Worm (Caenorhabditis elegans) whole organism, young adult: Measurements from ENCODE around the gene C36E8.6.
A peak's percentile ranks its signal among the peaks of the same experiment; 100 is the strongest.

Experiments used
- B0035.1 ChIP-seq: sonication (generic microtip); optimal IDR thresholded peaks from 2 replicates; lab custom pipeline; 2016; ENCODE audit warnings: missing genetic modification characterization, mild to moderate bottlenecking, missing compliant biosample characterization, missing genotype, missing genetic modification reagents
- B0336.3 ChIP-seq: fragments of 200-800 bp; sonication (Bioruptor generic); IDR thresholded peaks from 2 replicates; pipeline ENCODE4 v1.3.6; 2022; ENCODE audit warnings: missing genetic modification characterization, missing compliant biosample characterization
- D2030.7 ChIP-seq: fragments of 200-800 bp; sonication (Bioruptor generic); IDR thresholded peaks from 2 replicates; pipeline ENCODE4 v1.3.6; 2022; ENCODE audit warnings: missing genetic modification reagents, missing genetic modification characterization, missing compliant biosample characterization
- F22D6.2 ChIP-seq: sonication (generic microtip); optimal IDR thresholded peaks from 2 replicates; lab custom pipeline; 2016; ENCODE audit warnings: mild to moderate bottlenecking, missing genetic modification characterization, missing compliant biosample characterization
- F37B4.10 ChIP-seq: fragments of 200-800 bp; sonication (Bioruptor generic); IDR thresholded peaks from 2 replicates; pipeline ENCODE4 v1.3.6; 2022; ENCODE audit warnings: missing genetic modification characterization, missing compliant biosample characterization
- F49E8.2 ChIP-seq: sonication (generic microtip); optimal IDR thresholded peaks from 3 replicates; lab custom pipeline; 2017; ENCODE audit warnings: missing genetic modification characterization, mild to moderate bottlenecking, missing compliant biosample characterization, antibody characterized with exemption, moderate library complexity; ENCODE audit not compliant: insufficient read depth
- K11D2.4 ChIP-seq: fragments of 200-800 bp; sonication (Bioruptor generic); IDR thresholded peaks from 2 replicates; pipeline ENCODE4 v1.3.6; 2022; ENCODE audit warnings: missing genetic modification reagents, missing genetic modification characterization, missing compliant biosample characterization
- Y56A3A.18 ChIP-seq: fragments of 200-800 bp; sonication (Bioruptor generic); IDR thresholded peaks from 2 replicates; pipeline ENCODE4 v1.3.6; 2022; ENCODE audit warnings: missing genetic modification reagents, missing genetic modification characterization, missing compliant biosample characterization
- aptf-3 ChIP-seq: fragments of 200-800 bp; sonication (Bioruptor generic); IDR thresholded peaks from 2 replicates; pipeline ENCODE4 v1.3.6; 2022; ENCODE audit warnings: missing genetic modification characterization, missing compliant biosample characterization
- atf-7 ChIP-seq: sonication (generic microtip); optimal IDR thresholded peaks from 2 replicates; lab custom pipeline; 2017; ENCODE audit warnings: mild to moderate bottlenecking, missing genetic modification characterization, missing compliant biosample characterization
- attf-5 ChIP-seq: fragments of 200-800 bp; sonication (Bioruptor generic); optimal IDR thresholded peaks from 2 replicates; lab custom pipeline; 2018; ENCODE audit warnings: mild to moderate bottlenecking, missing genetic modification characterization, missing compliant biosample characterization
- attf-6 ChIP-seq: fragments of 200-800 bp; sonication (Bioruptor generic); IDR thresholded peaks from 2 replicates; pipeline ENCODE4 v1.3.6; 2022; ENCODE audit warnings: missing genetic modification reagents, missing genetic modification characterization, missing compliant biosample characterization
- bed-1 ChIP-seq: fragments of 200-800 bp; sonication (Bioruptor generic); IDR thresholded peaks from 2 replicates; pipeline ENCODE4 v1.3.6; 2022; ENCODE audit warnings: missing genetic modification reagents, missing genetic modification characterization, missing compliant biosample characterization
- cebp-1 ChIP-seq, 2 experiments: fragments of 200-800 bp in 1 of 2; sonication (Bioruptor generic) in 1 of 2; sonication (generic microtip) in 1 of 2; IDR thresholded peaks in 1 of 2; optimal IDR thresholded peaks in 1 of 2; 2 replicates each; pipeline versions ENCODE4 v1.3.6 to Lab custom; 2017 to 2022; ENCODE audit warnings: missing compliant biosample characterization in 2 of 2, missing genetic modification characterization in 2 of 2, mild to moderate bottlenecking in 1 of 2, missing genetic modification reagents in 1 of 2, moderate library complexity in 1 of 2
- ceh-100 ChIP-seq: fragments of 200-800 bp; sonication (Bioruptor generic); IDR thresholded peaks from 2 replicates; pipeline ENCODE4 v1.3.6; 2022; ENCODE audit warnings: missing genetic modification reagents, missing genetic modification characterization, missing compliant biosample characterization
- ceh-58 ChIP-seq: fragments of 200-800 bp; sonication (Bioruptor generic); IDR thresholded peaks from 2 replicates; pipeline ENCODE4 v1.3.6; 2022; ENCODE audit warnings: missing genetic modification characterization, missing compliant biosample characterization
- ceh-79 ChIP-seq: sonication (generic microtip); optimal IDR thresholded peaks from 2 replicates; lab custom pipeline; 2017; ENCODE audit warnings: mild to moderate bottlenecking, missing genetic modification characterization, missing compliant biosample characterization
- dox-1 ChIP-seq: fragments of 200-800 bp; sonication (Bioruptor generic); IDR thresholded peaks from 2 replicates; pipeline ENCODE4 v1.3.6; 2022; ENCODE audit warnings: missing genetic modification reagents, missing genetic modification characterization, missing compliant biosample characterization
- efl-1 ChIP-seq: fragments of 150-350 bp; optimal IDR thresholded peaks from 2 replicates; lab custom pipeline; 2014; ENCODE audit warnings: missing biosample characterization, missing genetic modification reagents, missing genetic modification characterization
- gei-17 ChIP-seq: fragments of 200-800 bp; sonication (Bioruptor generic); optimal IDR thresholded peaks from 2 replicates; lab custom pipeline; 2018; ENCODE audit warnings: mild to moderate bottlenecking, missing genetic modification characterization, missing compliant biosample characterization
- hmg-1.2 ChIP-seq: fragments of 200-800 bp; sonication (Bioruptor generic); IDR thresholded peaks from 2 replicates; pipeline ENCODE4 v1.3.6; 2022; ENCODE audit warnings: missing genetic modification reagents, missing genetic modification characterization, missing compliant biosample characterization
- let-607 ChIP-seq, 2 experiments: fragments of 200-800 bp in 1 of 2; sonication (Bioruptor generic) in 1 of 2; sonication (generic microtip) in 1 of 2; optimal IDR thresholded peaks; 2 replicates each; lab custom pipeline; 2016 to 2018; ENCODE audit warnings: mild to moderate bottlenecking in 2 of 2, missing compliant biosample characterization in 2 of 2, missing genetic modification characterization in 2 of 2, moderate library complexity in 2 of 2, missing genotype in 1 of 2
- lin-54 ChIP-seq: fragments of 200-800 bp; sonication (Bioruptor generic); optimal IDR thresholded peaks from 2 replicates; lab custom pipeline; 2018; ENCODE audit warnings: mild to moderate bottlenecking, missing genetic modification characterization, missing compliant biosample characterization
- lsl-1 ChIP-seq: fragments of 200-800 bp; sonication (Bioruptor generic); optimal IDR thresholded peaks from 2 replicates; lab custom pipeline; 2018; ENCODE audit warnings: mild to moderate bottlenecking, missing genetic modification characterization, moderate library complexity, missing compliant biosample characterization
- lsy-27 ChIP-seq: sonication (generic microtip); optimal IDR thresholded peaks from 2 replicates; lab custom pipeline; 2017; ENCODE audit warnings: missing genetic modification characterization, mild to moderate bottlenecking, missing compliant biosample characterization, antibody characterized with exemption, missing genotype, borderline replicate concordance; ENCODE audit not compliant: insufficient read depth
- madf-6 ChIP-seq: fragments of 200-800 bp; sonication (Bioruptor generic); IDR thresholded peaks from 2 replicates; pipeline ENCODE4 v1.3.6; 2022; ENCODE audit warnings: missing genetic modification reagents, missing genetic modification characterization, missing compliant biosample characterization
- madf-8 ChIP-seq: fragments of 200-800 bp; sonication (Bioruptor generic); conservative IDR thresholded peaks from 2 replicates; pipeline ENCODE4 v1.3.6; 2022; ENCODE audit warnings: missing genetic modification reagents, missing genetic modification characterization, missing compliant biosample characterization
- mcd-1 ChIP-seq: fragments of 200-800 bp; sonication (Bioruptor generic); IDR thresholded peaks from 2 replicates; pipeline ENCODE4 v1.3.6; 2022; ENCODE audit warnings: missing genetic modification reagents, missing genetic modification characterization, missing compliant biosample characterization
- nfya-1 ChIP-seq: sonication (generic microtip); optimal IDR thresholded peaks from 2 replicates; lab custom pipeline; 2017; ENCODE audit warnings: antibody characterized with exemption, missing compliant biosample characterization, missing genetic modification characterization, borderline replicate concordance; ENCODE audit not compliant: insufficient read depth
- nfyb-1 ChIP-seq: fragments of 200-800 bp; sonication (Bioruptor generic); IDR thresholded peaks from 2 replicates; pipeline ENCODE4 v1.3.6; 2022; ENCODE audit warnings: missing genetic modification reagents, missing genetic modification characterization, missing compliant biosample characterization
- nhr-80 ChIP-seq: sonication (generic microtip); optimal IDR thresholded peaks from 2 replicates; lab custom pipeline; 2016; ENCODE audit warnings: missing genetic modification characterization, missing compliant biosample characterization
- pbrm-1 ChIP-seq: fragments of 200-800 bp; sonication (Bioruptor generic); IDR thresholded peaks from 2 replicates; pipeline ENCODE4 v1.3.6; 2022; ENCODE audit warnings: missing genetic modification reagents, missing genetic modification characterization, missing compliant biosample characterization
- sdz-38 ChIP-seq: sonication (generic microtip); optimal IDR thresholded peaks from 2 replicates; lab custom pipeline; 2016; ENCODE audit warnings: missing genotype, missing genetic modification characterization, missing compliant biosample characterization
- snpc-3.4 ChIP-seq: sonication (generic microtip); optimal IDR thresholded peaks from 2 replicates; lab custom pipeline; 2017; ENCODE audit warnings: missing genetic modification characterization, mild to moderate bottlenecking, missing compliant biosample characterization, antibody characterized with exemption, moderate library complexity, missing genotype, missing genetic modification reagents
- snpc-4 ChIP-seq, 5 experiments: fragments of 150-350 bp in 1 of 5; sonication (generic microtip) in 4 of 5; optimal IDR thresholded peaks; 2 replicates each; lab custom pipeline; 2014 to 2018; ENCODE audit warnings: missing genetic modification characterization in 5 of 5, missing biosample characterization in 3 of 5, antibody characterized with exemption in 2 of 5, mild to moderate bottlenecking in 2 of 5, missing compliant biosample characterization in 2 of 5, missing genotype in 2 of 5, moderate library complexity in 2 of 5, missing genetic modification reagents in 1 of 5
- somi-1 ChIP-seq: fragments of 200-800 bp; sonication (Bioruptor generic); optimal IDR thresholded peaks from 2 replicates; lab custom pipeline; 2018; ENCODE audit warnings: mild to moderate bottlenecking, missing genetic modification characterization, missing compliant biosample characterization
- tbp1 ChIP-seq: fragments of 200-800 bp; sonication (Bioruptor generic); optimal IDR thresholded peaks from 2 replicates; lab custom pipeline; 2018; ENCODE audit warnings: mild to moderate bottlenecking, missing genetic modification characterization, missing compliant biosample characterization
- zfh-2 ChIP-seq: fragments of 200-800 bp; sonication (Bioruptor generic); conservative IDR thresholded peaks from 2 replicates; pipeline ENCODE4 v1.3.6; 2022; ENCODE audit warnings: missing genetic modification reagents, missing genetic modification characterization, missing compliant biosample characterization
- ztf-26 ChIP-seq: sonication (generic microtip); optimal IDR thresholded peaks from 2 replicates; lab custom pipeline; 2017; ENCODE audit warnings: missing genetic modification characterization, missing compliant biosample characterization
- ztf-3 ChIP-seq: fragments of 200-800 bp; sonication (Bioruptor generic); optimal IDR thresholded peaks from 2 replicates; lab custom pipeline; 2018; ENCODE audit warnings: mild to moderate bottlenecking, missing genetic modification characterization, missing compliant biosample characterization
- ztf-6 ChIP-seq: fragments of 200-800 bp; sonication (Bioruptor generic); IDR thresholded peaks from 2 replicates; pipeline ENCODE4 v1.3.6; 2022; ENCODE audit warnings: missing genetic modification reagents, missing genetic modification characterization, missing compliant biosample characterization

Gene C36E8.6

ce11 chrIII:3976992-3977391 is 10.9 kb upstream of the C36E8.6 start (continued):
- peak; percentile 10 for TF ChIP-seq nhr-80 (tag; lab: Kevin White, UChicago)
- TF ChIP-seq B0035.1 (tag; lab: Kevin White, UChicago), result no peak
- TF ChIP-seq aptf-3 (GFP tag; lab: Robert Waterston, UW), result no peak
- no peak for TF ChIP-seq ztf-6 (GFP tag; lab: Robert Waterston, UW)
- TF ChIP-seq lsl-1 (GFP tag; lab: Kevin White, UChicago), result no peak
- TF ChIP-seq ceh-79 (tag; lab: Kevin White, UChicago), result no peak
- TF ChIP-seq mcd-1 (GFP tag; lab: Robert Waterston, UW), result no peak
- no peak for TF ChIP-seq madf-8 (GFP tag; lab: Robert Waterston, UW)
- TF ChIP-seq attf-6, result no peak

- no peak for TF ChIP-seq bed-1 (GFP tag; lab: Robert Waterston, UW)
- no peak for TF ChIP-seq cebp-1 (GFP tag; IDR thresholded peaks at IDR 0.05; lab: Robert Waterston, UW)
- no peak for TF ChIP-seq cebp-1 (tag; optimal IDR thresholded peaks at IDR 0.05; lab: Kevin White, UChicago)
- no peak for TF ChIP-seq lsy-27 (tag; lab: Kevin White, UChicago)
- TF ChIP-seq ceh-100 (GFP tag; lab: Robert Waterston, UW), result no peak
- TF ChIP-seq F49E8.2 (tag; lab: Kevin White, UChicago), result no peak
- no peak for TF ChIP-seq ztf-3
- TF ChIP-seq gei-17 (GFP tag; lab: Kevin White, UChicago), result no peak
Measured at ce11 chrIII:3978438-3978837, 9.4 kb upstream of the C36E8.6 start.

ce11 chrIII:3979980-3980631 is 7.8 kb upstream of the C36E8.6 start:
- TF ChIP-seq F37B4.10 (GFP tag; lab: Robert Waterston, UW) (no peak), ceh-58 (GFP tag; lab: Robert Waterston, UW) (no peak), attf-5 (peak; percentile 77), efl-1 (GFP tag; lab: Kevin White, UChicago) (peak; percentile 5), Y56A3A.18 (GFP tag; lab: Robert Waterston, UW) (no peak), bed-1 (GFP tag; lab: Robert Waterston, UW) (no peak), F22D6.2 (tag; lab: Kevin White, UChicago) (no peak), atf-7 (tag; lab: Kevin White, UChicago) (peak; percentile 37), pbrm-1 (GFP tag; lab: Robert Waterston, UW) (0 out of 2 replicates have a peak, but pooled peaks have one; percentile 21), madf-6 (GFP tag; lab: Robert Waterston, UW) (0 out of 2 replicates have a peak, but pooled peaks have one; percentile 24), B0336.3 (peak; percentile 54; the same call in 1 of the 2 replicates), let-607 (tag; optimal IDR thresholded peaks at IDR 0.05; lab: Kevin White, UChicago) (peak in 1 of 2 experiments; percentile 49), mcd-1 (GFP tag; lab: Robert Waterston, UW) (no peak; the same call in 1 of the 2 replicates), attf-6 (no peak), nhr-80 (tag; lab: Kevin White, UChicago) (peak; percentile 70), D2030.7 (no peak), zfh-2 (GFP tag; lab: Robert Waterston, UW) (peak; percentile 88), dox-1 (peak; percentile 75), cebp-1 (GFP tag; IDR thresholded peaks at IDR 0.05; lab: Robert Waterston, UW) (peak; percentile 25; the same call in 1 of the 2 replicates), cebp-1 (tag; optimal IDR thresholded peaks at IDR 0.05; lab: Kevin White, UChicago) (peak; percentile 67), sdz-38 (no peak), snpc-4 (GFP tag; optimal IDR thresholded peaks at IDR 0.05; lab: Kevin White, UChicago) (no peak), snpc-4 (tag; optimal IDR thresholded peaks at IDR 0.05; lab: Kevin White, UChicago) (peak in 3 of 4 experiments; percentile 13 to 31 (median 21)), tbp1 (GFP tag; lab: Kevin White, UChicago) (peak; percentile 27), K11D2.4 (GFP tag; lab: Robert Waterston, UW) (peak; percentile 71; the same call in 1 of the 2 replicates), lin-54 (GFP tag; lab: Kevin White, UChicago) (peak; percentile 37), hmg-1.2 (GFP tag; lab: Robert Waterston, UW) (peak; percentile 83; the same call in 1 of the 2 replicates), nfya-1 (tag; lab: Kevin White, UChicago) (no peak), ztf-26 (tag; lab: Kevin White, UChicago) (peak; percentile 58), snpc-3.4 (tag; lab: Kevin White, UChicago) (no peak), nfyb-1 (GFP tag; lab: Robert Waterston, UW) (peak; percentile 63; the same call in 1 of the 2 replicates), somi-1 (peak; percentile 3)
